Worm (Caenorhabditis elegans) whole organism, L1 larva: ENCODE measurements around the gene C33D9.13.

ENCODE experiments used
- C04F5.9 ChIP-seq: sonication (generic microtip); optimal IDR thresholded peaks from 2 replicates; lab custom pipeline; 2016; ENCODE audit warnings: missing genetic modification characterization, missing compliant biosample characterization
- C34B4.2 ChIP-seq: sonication (generic microtip); optimal IDR thresholded peaks from 2 replicates; lab custom pipeline; 2017; ENCODE audit warnings: mild to moderate bottlenecking, missing genetic modification characterization, missing compliant biosample characterization
- aha-1 ChIP-seq: fragments of 150-350 bp; optimal IDR thresholded peaks from 2 replicates; lab custom pipeline; 2014; ENCODE audit warnings: missing biosample characterization, missing genetic modification characterization
- aly-2 ChIP-seq: fragments of 150-350 bp; optimal IDR thresholded peaks from 2 replicates; lab custom pipeline; 2014; ENCODE audit warnings: missing biosample characterization, missing genetic modification characterization
- blmp-1 ChIP-seq: fragments of 150-350 bp; optimal IDR thresholded peaks from 2 replicates; lab custom pipeline; 2014; ENCODE audit warnings: missing biosample characterization, missing genetic modification characterization
- ceh-63 ChIP-seq: fragments of 200-800 bp; sonication (Bioruptor generic); optimal IDR thresholded peaks from 2 replicates; lab custom pipeline; 2018; ENCODE audit warnings: mild to moderate bottlenecking, missing genetic modification characterization, missing compliant biosample characterization
- ceh-8 ChIP-seq: fragments of 200-800 bp; sonication (Bioruptor generic); optimal IDR thresholded peaks from 2 replicates; lab custom pipeline; 2018; ENCODE audit warnings: mild to moderate bottlenecking, missing genetic modification characterization, moderate library complexity, missing compliant biosample characterization
- ceh-88 ChIP-seq: fragments of 200-800 bp; sonication (Bioruptor generic); IDR thresholded peaks from 2 replicates; pipeline ENCODE4 v1.3.6; 2022; ENCODE audit warnings: missing genetic modification characterization, missing compliant biosample characterization
- ces-1 ChIP-seq: fragments of 150-350 bp; optimal IDR thresholded peaks from 2 replicates; lab custom pipeline; 2014; ENCODE audit warnings: missing biosample characterization, missing genetic modification reagents, missing genetic modification characterization
- dsc-1 ChIP-seq: sonication (generic microtip); optimal IDR thresholded peaks from 2 replicates; lab custom pipeline; 2016; ENCODE audit warnings: mild to moderate bottlenecking, missing genetic modification characterization, missing compliant biosample characterization
- efl-3 ChIP-seq: fragments of 200-800 bp; sonication (Bioruptor generic); optimal IDR thresholded peaks from 2 replicates; lab custom pipeline; 2018; ENCODE audit warnings: mild to moderate bottlenecking, missing genetic modification characterization, missing compliant biosample characterization
- egl-27 ChIP-seq, 2 experiments: fragments of 150-350 bp in 1 of 2; sonication (generic microtip); optimal IDR thresholded peaks; 3 replicates each; lab custom pipeline; 2017 to 2018; ENCODE audit warnings: missing biosample characterization in 2 of 2, missing genetic modification characterization in 2 of 2, missing genetic modification reagents in 2 of 2
- elt-3 ChIP-seq, 6 experiments: fragments of 150-350 bp in 1 of 6; sonication (generic microtip); optimal IDR thresholded peaks; 2 replicates each; lab custom pipeline; 2017 to 2018; ENCODE audit warnings: missing biosample characterization in 6 of 6, missing genetic modification characterization in 6 of 6, inconsistent platforms in 1 of 6
- ets-5 ChIP-seq: fragments of 200-800 bp; sonication (Bioruptor generic); IDR thresholded peaks from 2 replicates; pipeline ENCODE4 v1.3.6; 2022; ENCODE audit warnings: missing genetic modification characterization, missing compliant biosample characterization
- fkh-8 ChIP-seq: sonication (generic microtip); optimal IDR thresholded peaks from 2 replicates; lab custom pipeline; 2016; ENCODE audit warnings: mild to moderate bottlenecking, missing genetic modification characterization, missing compliant biosample characterization
- fos-1 ChIP-seq: fragments of 150-350 bp; optimal IDR thresholded peaks from 2 replicates; lab custom pipeline; 2014; ENCODE audit warnings: missing biosample characterization, missing genetic modification characterization
- hlh-17 ChIP-seq: fragments of 200-800 bp; sonication (Bioruptor generic); optimal IDR thresholded peaks from 2 replicates; lab custom pipeline; 2018; ENCODE audit warnings: missing genetic modification characterization, mild to moderate bottlenecking, missing compliant biosample characterization, moderate library complexity, borderline replicate concordance
- isw-1 ChIP-seq: fragments of 200-800 bp; sonication (Bioruptor generic); IDR thresholded peaks from 2 replicates; pipeline ENCODE4 v1.3.6; 2022; ENCODE audit warnings: missing genetic modification characterization, missing compliant biosample characterization
- jun-1 ChIP-seq: fragments of 150-350 bp; optimal IDR thresholded peaks from 2 replicates; lab custom pipeline; 2014; ENCODE audit warnings: missing biosample characterization, missing genetic modification reagents, missing genetic modification characterization
- lin-15B ChIP-seq: fragments of 150-350 bp; sonication (generic microtip); optimal IDR thresholded peaks from 3 replicates; lab custom pipeline; 2014; ENCODE audit warnings: missing biosample characterization, missing genetic modification characterization
- lin-39 ChIP-seq: fragments of 150-350 bp; optimal IDR thresholded peaks from 2 replicates; lab custom pipeline; 2014; ENCODE audit warnings: missing biosample characterization, missing genetic modification reagents, missing genetic modification characterization
- lir-3 ChIP-seq: sonication (generic microtip); optimal IDR thresholded peaks from 2 replicates; lab custom pipeline; 2016; ENCODE audit warnings: mild to moderate bottlenecking, missing genetic modification characterization, moderate library complexity, missing compliant biosample characterization; ENCODE audit not compliant: poor library complexity
- lsy-2 ChIP-seq, 2 experiments: fragments of 150-350 bp; optimal IDR thresholded peaks; 2 replicates each; lab custom pipeline; 2014; ENCODE audit warnings: missing biosample characterization in 2 of 2, missing genetic modification characterization in 2 of 2
- mep-1 ChIP-seq: fragments of 150-350 bp; optimal IDR thresholded peaks from 2 replicates; lab custom pipeline; 2014; ENCODE audit warnings: missing biosample characterization, missing genetic modification characterization
- nhr-11 ChIP-seq: fragments of 150-350 bp; optimal IDR thresholded peaks from 2 replicates; lab custom pipeline; 2014; ENCODE audit warnings: missing biosample characterization, missing genetic modification characterization
- nhr-20 ChIP-seq: sonication (generic microtip); optimal IDR thresholded peaks from 2 replicates; lab custom pipeline; 2016; ENCODE audit warnings: mild to moderate bottlenecking, missing genetic modification characterization, missing compliant biosample characterization
- nhr-237 ChIP-seq: fragments of 150-350 bp; optimal IDR thresholded peaks from 2 replicates; lab custom pipeline; 2014; ENCODE audit warnings: missing biosample characterization, missing genetic modification characterization
- nhr-47 ChIP-seq: sonication (generic microtip); optimal IDR thresholded peaks from 2 replicates; lab custom pipeline; 2016; ENCODE audit warnings: mild to moderate bottlenecking, missing genetic modification characterization, moderate library complexity, missing compliant biosample characterization
- nhr-71 ChIP-seq: sonication (generic microtip); optimal IDR thresholded peaks from 2 replicates; lab custom pipeline; 2016; ENCODE audit warnings: mild to moderate bottlenecking, missing genetic modification characterization, moderate library complexity, missing compliant biosample characterization
- nhr-76 ChIP-seq: sonication (generic microtip); optimal IDR thresholded peaks from 2 replicates; lab custom pipeline; 2017; ENCODE audit warnings: missing biosample characterization, missing genetic modification characterization
- nhr-77 ChIP-seq: fragments of 150-350 bp; optimal IDR thresholded peaks from 2 replicates; lab custom pipeline; 2014; ENCODE audit warnings: missing biosample characterization, missing genetic modification characterization
- nhr-85 ChIP-seq: sonication (generic microtip); peaks from one replicate; lab custom pipeline; 2016; ENCODE audit warnings: missing genetic modification characterization, inconsistent platforms, missing compliant biosample characterization
- nhr-90 ChIP-seq: sonication (generic microtip); optimal IDR thresholded peaks from 2 replicates; lab custom pipeline; 2016; ENCODE audit warnings: mild to moderate bottlenecking, missing genetic modification characterization, missing compliant biosample characterization; ENCODE audit not compliant: poor library complexity
- pag-3 ChIP-seq: sonication (generic microtip); optimal IDR thresholded peaks from 2 replicates; lab custom pipeline; 2017; ENCODE audit warnings: missing genetic modification characterization, mild to moderate bottlenecking, missing compliant biosample characterization, antibody characterized with exemption, borderline replicate concordance; ENCODE audit not compliant: insufficient read depth
- pax-3 ChIP-seq: fragments of 200-800 bp; sonication (Bioruptor generic); optimal IDR thresholded peaks from 2 replicates; lab custom pipeline; 2018; ENCODE audit warnings: mild to moderate bottlenecking, missing genetic modification characterization, moderate library complexity, missing compliant biosample characterization
- pqm-1 ChIP-seq: sonication (generic microtip); optimal IDR thresholded peaks from 3 replicates; lab custom pipeline; 2017; ENCODE audit warnings: missing biosample characterization, missing genetic modification characterization
- skn-1 ChIP-seq: fragments of 150-350 bp; optimal IDR thresholded peaks from 2 replicates; lab custom pipeline; 2014; ENCODE audit warnings: missing biosample characterization, missing genetic modification characterization
- sox-4 ChIP-seq: sonication (generic microtip); optimal IDR thresholded peaks from 2 replicates; lab custom pipeline; 2016; ENCODE audit warnings: missing genetic modification characterization, missing compliant biosample characterization
- sptf-1 ChIP-seq: fragments of 150-350 bp; optimal IDR thresholded peaks from 2 replicates; lab custom pipeline; 2014; ENCODE audit warnings: missing biosample characterization, missing genetic modification characterization
- sup-37 ChIP-seq: fragments of 200-800 bp; sonication (Bioruptor generic); optimal IDR thresholded peaks from 2 replicates; lab custom pipeline; 2018; ENCODE audit warnings: mild to moderate bottlenecking, missing genetic modification characterization, missing compliant biosample characterization
- tbx-2 ChIP-seq: sonication (generic microtip); optimal IDR thresholded peaks from 2 replicates; lab custom pipeline; 2016; ENCODE audit warnings: missing genetic modification characterization, missing compliant biosample characterization
- tlp-1 ChIP-seq: fragments of 150-350 bp; optimal IDR thresholded peaks from 2 replicates; lab custom pipeline; 2014; ENCODE audit warnings: missing biosample characterization, missing genetic modification characterization
- unc-130 ChIP-seq: fragments of 150-350 bp; optimal IDR thresholded peaks from 2 replicates; lab custom pipeline; 2017; ENCODE audit warnings: missing biosample characterization, missing genetic modification characterization, inconsistent platforms
- unc-62 ChIP-seq: fragments of 150-350 bp; optimal IDR thresholded peaks from 2 replicates; lab custom pipeline; 2014; ENCODE audit warnings: missing biosample characterization, missing genetic modification reagents, missing genetic modification characterization
- unc-86 ChIP-seq: sonication (generic microtip); optimal IDR thresholded peaks from 2 replicates; lab custom pipeline; 2016; ENCODE audit warnings: missing genetic modification characterization, missing compliant biosample characterization
- unc-98 ChIP-seq: fragments of 200-800 bp; sonication (Bioruptor generic); IDR thresholded peaks from 2 replicates; pipeline ENCODE4 v1.3.6; 2022; ENCODE audit warnings: missing genetic modification characterization, missing compliant biosample characterization
- zag-1 ChIP-seq: fragments of 150-350 bp; optimal IDR thresholded peaks from 2 replicates; lab custom pipeline; 2014; ENCODE audit warnings: missing biosample characterization, missing genetic modification characterization
- ztf-11 ChIP-seq, 2 experiments: sonication (generic microtip); optimal IDR thresholded peaks; 2 replicates each; lab custom pipeline; 2016 to 2017; ENCODE audit warnings: missing genetic modification characterization in 2 of 2, missing biosample characterization in 1 of 2, missing compliant biosample characterization in 1 of 2
- ztf-4 ChIP-seq: fragments of 150-350 bp; optimal IDR thresholded peaks from 2 replicates; lab custom pipeline; 2014; ENCODE audit warnings: missing biosample characterization, missing genetic modification characterization

The C33D9.13 gene

DNA sequence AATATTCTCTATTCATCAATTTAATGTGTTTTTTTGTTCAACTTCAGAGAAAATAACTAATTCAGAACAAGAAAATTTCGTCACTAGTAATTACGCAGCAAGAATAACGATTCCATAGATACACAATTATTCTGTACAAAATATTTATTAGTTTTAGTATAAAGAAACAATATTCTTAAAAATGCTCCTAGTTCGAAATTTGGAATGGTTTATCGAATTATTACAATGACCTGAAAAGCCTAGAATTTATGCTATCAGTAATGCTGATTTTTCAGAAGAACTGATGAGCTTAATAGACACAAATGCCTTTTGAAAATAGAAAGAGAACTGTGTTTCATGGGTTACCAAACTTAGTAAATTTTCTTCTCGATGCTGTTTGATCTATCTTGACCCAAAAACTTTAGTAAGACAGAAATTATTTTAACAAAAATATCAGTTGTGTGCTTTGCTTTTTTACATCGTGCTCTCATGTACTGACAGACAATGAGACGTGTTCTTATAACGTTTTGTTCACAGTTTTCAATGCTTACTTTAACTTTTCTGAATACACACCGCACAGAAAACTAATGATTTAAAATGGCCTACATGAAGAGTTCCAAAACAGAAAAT lies 41.0 kb upstream of the C33D9.13 start:
- TF ChIP-seq jun-1 (tag; lab: Kevin White, UChicago) (peak; percentile 19), pqm-1 (no peak), elt-3 (tag; optimal IDR thresholded peaks at IDR 0.05; lab: Kevin White, UChicago) (peak in 2 of 6 experiments; percentile 27 to 28), ztf-11 (tag; optimal IDR thresholded peaks at IDR 0.05; lab: Kevin White, UChicago) (no peak), nhr-85 (tag; lab: Kevin White, UChicago) (peak; percentile 74), aly-2 (tag; lab: Kevin White, UChicago) (peak; percentile 87), nhr-90 (tag; lab: Kevin White, UChicago) (no peak)

DNA sequence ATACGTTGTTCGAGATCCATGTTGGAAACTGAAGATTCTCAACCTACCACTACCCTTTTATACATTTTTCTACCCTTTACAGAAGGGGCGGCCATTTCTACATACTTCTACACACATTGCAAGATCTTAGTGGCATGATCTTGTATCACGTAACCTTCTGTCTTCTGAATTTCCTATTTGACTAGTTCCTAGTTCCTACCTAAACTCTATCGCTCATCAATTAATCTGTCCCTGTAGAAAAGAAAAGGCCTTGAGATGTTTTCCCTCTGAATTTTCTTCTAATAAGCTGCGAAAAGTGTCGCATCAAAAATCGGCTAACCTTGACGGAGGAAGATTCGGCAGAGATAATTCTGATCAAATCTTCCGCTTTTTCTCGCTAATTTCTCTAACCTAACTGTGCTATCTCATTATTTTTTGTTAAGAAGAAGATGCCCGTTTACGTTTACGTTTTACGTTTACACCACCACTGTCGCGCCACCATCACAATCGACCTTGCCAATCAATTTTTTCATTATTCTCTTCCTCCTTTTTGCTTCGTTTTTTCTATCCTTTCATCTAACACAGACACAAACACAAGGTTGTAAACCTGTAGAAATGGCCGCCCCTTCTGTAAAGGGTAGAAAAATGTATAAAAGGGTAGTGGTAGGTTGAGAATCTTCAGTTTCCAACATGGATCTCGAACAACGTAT lies 39.2 kb upstream of the C33D9.13 start, which contains the start of the genes col-117 and col-3:
col-117 (minus strand) TSS at position 51 of the 689 bp plus-strand sequence.
col-3 (plus strand) TSS at position 639 of the 689 bp plus-strand sequence.
- TF ChIP-seq lsy-2 (tag; optimal IDR thresholded peaks at IDR 0.05; lab: Kevin White, UChicago) (peak; percentile 8 to 34), nhr-11 (no peak), zag-1 (no peak), hlh-17 (GFP tag; lab: Kevin White, UChicago) (no peak), pag-3 (tag; lab: Kevin White, UChicago) (peak; percentile 58), nhr-90 (tag; lab: Kevin White, UChicago) (peak; percentile 18), skn-1 (tag; lab: Kevin White, UChicago) (no peak), nhr-47 (tag; lab: Kevin White, UChicago) (peak; percentile 25), sptf-1 (tag; lab: Kevin White, UChicago) (no peak), lin-15B (tag; lab: Kevin White, UChicago) (no peak), lir-3 (tag; lab: Kevin White, UChicago) (no peak), fkh-8 (tag; lab: Kevin White, UChicago) (no peak), fos-1 (tag; lab: Kevin White, UChicago) (no peak), nhr-76 (no peak), ceh-8 (no peak), pax-3 (no peak), unc-98 (no peak), ets-5 (GFP tag; lab: Robert Waterston, UW) (no peak), efl-3 (GFP tag; lab: Kevin White, UChicago) (no peak), unc-86 (tag; lab: Kevin White, UChicago) (no peak), nhr-20 (peak; percentile 79), unc-130 (tag; lab: Kevin White, UChicago) (peak; percentile 67), aha-1 (tag; lab: Kevin White, UChicago) (no peak), ces-1 (GFP tag; lab: Kevin White, UChicago) (no peak), C04F5.9 (tag; lab: Kevin White, UChicago) (no peak), dsc-1 (no peak), blmp-1 (tag; lab: Kevin White, UChicago) (peak; percentile 91), ceh-88 (GFP tag; lab: Robert Waterston, UW) (no peak), tbx-2 (tag; lab: Kevin White, UChicago) (peak; percentile 39), nhr-71 (tag; lab: Kevin White, UChicago) (peak; percentile 60), nhr-77 (tag; lab: Kevin White, UChicago) (no peak), ztf-4 (tag; lab: Kevin White, UChicago) (peak; percentile 14), pqm-1 (no peak), nhr-237 (no peak), tlp-1 (tag; lab: Kevin White, UChicago) (peak; percentile 60), egl-27 (tag; optimal IDR thresholded peaks at IDR 0.05; lab: Kevin White, UChicago) (no peak), ceh-63 (GFP tag; lab: Kevin White, UChicago) (no peak), lin-39 (tag; lab: Kevin White, UChicago) (no peak), aly-2 (tag; lab: Kevin White, UChicago) (no peak), unc-62 (no peak), sup-37 (GFP tag; lab: Kevin White, UChicago) (no peak), isw-1 (no peak), C34B4.2 (tag; lab: Kevin White, UChicago) (no peak), mep-1 (tag; lab: Kevin White, UChicago) (peak; percentile 59), sox-4 (tag; lab: Kevin White, UChicago) (no peak)
